Worm (Caenorhabditis elegans): ENCODE results near the gene egl-21.

DNA sequence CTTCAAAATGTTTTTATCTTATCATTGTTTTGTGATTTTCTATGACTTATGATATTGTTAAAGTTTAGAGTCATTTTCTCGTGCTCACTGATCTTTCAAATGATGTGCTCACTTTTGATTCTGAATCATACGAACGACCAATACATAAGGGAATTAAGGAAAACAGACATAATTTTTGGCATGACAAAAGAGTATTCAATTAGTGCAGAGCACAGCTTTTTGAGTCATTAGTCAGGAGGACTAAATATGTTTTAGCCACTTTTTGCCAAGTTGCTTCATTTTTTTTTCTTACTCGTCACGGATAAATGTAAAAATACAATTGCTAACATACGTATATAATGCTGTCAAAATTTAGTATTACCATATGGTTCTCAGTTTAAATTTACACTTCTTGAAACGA, 52.5 kb downstream of the egl-21 start, which contains the start of gene F13B12.2:
- no peak for TF ChIP-seq unc-62 (GFP tag; optimal IDR thresholded peaks at IDR 0.05)
- no peak for TF ChIP-seq snpc-4 (tag; optimal IDR thresholded peaks at IDR 0.05)
- no peak for TF ChIP-seq aly-2 (tag; optimal IDR thresholded peaks at IDR 0.05)
- TF ChIP-seq sea-2 (GFP tag; optimal IDR thresholded peaks at IDR 0.05) = no peak
- TF ChIP-seq nhr-23 (tag; optimal IDR thresholded peaks at IDR 0.05) = no peak
- no peak for TF ChIP-seq nhr-77 (tag; optimal IDR thresholded peaks at IDR 0.05)
- TF ChIP-seq nhr-237 (tag; optimal IDR thresholded peaks at IDR 0.05) = no peak
- peak; percentile 17 for TF ChIP-seq pqm-1 (tag; optimal IDR thresholded peaks at IDR 0.05)
- no peak for TF ChIP-seq daf-12 (tag; optimal IDR thresholded peaks at IDR 0.05)
- no peak for TF ChIP-seq nhr-25 (tag; optimal IDR thresholded peaks at IDR 0.05)
- no peak for TF ChIP-seq zag-1 (tag; optimal IDR thresholded peaks at IDR 0.05)
